Worm (Caenorhabditis elegans) whole organism, L4/young adult: ENCODE measurements around the gene Y62F5A.9.

Source experiments
- W03F9.2 ChIP-seq: fragments of 150-350 bp; optimal IDR thresholded peaks from 2 replicates; lab custom pipeline; 2014; ENCODE audit warnings: missing biosample characterization, missing genetic modification characterization
- dao-5 ChIP-seq: sonication (generic microtip); optimal IDR thresholded peaks from 2 replicates; lab custom pipeline; 2016; ENCODE audit warnings: missing genotype, missing genetic modification characterization, moderate library complexity, missing compliant biosample characterization
- him-1 ChIP-seq: sonication (generic microtip); optimal IDR thresholded peaks from 2 replicates; lab custom pipeline; 2016; ENCODE audit warnings: missing genotype, missing genetic modification reagents, missing genetic modification characterization, missing compliant biosample characterization

ce11 chrII:11544714-11545113, 6.1 kb upstream of the Y62F5A.9 start, which contains the start of gene F54D5.9:
- TF ChIP-seq W03F9.2 (tag; lab: Kevin White, UChicago) (no peak), him-1 (tag; lab: Kevin White, UChicago) (no peak), dao-5 (no peak)
